Fruit fly (Drosophila melanogaster) whole organism, prepupa: ENCODE measurements around the gene CG14414.

ENCODE experiments used
- Blimp-1 ChIP-seq: fragments of 200-800 bp; sonication (Bioruptor generic); optimal IDR thresholded peaks from 3 replicates; lab custom pipeline; 2017; ENCODE audit warnings: missing biosample characterization, missing genetic modification characterization, mild to moderate bottlenecking, moderate library complexity, missing genetic modification reagents
- CG10631 ChIP-seq: fragments of 200-800 bp; sonication (Bioruptor generic); optimal IDR thresholded peaks from 2 replicates; lab custom pipeline; 2016; ENCODE audit warnings: missing biosample characterization, missing genetic modification characterization
- CG10669 ChIP-seq: fragments of 200-800 bp; sonication (Bioruptor generic); optimal IDR thresholded peaks from 3 replicates; lab custom pipeline; 2018; ENCODE audit warnings: missing biosample characterization, mild to moderate bottlenecking, missing genetic modification characterization, moderate library complexity
- CG11294 ChIP-seq: fragments of 200-800 bp; sonication (Bioruptor generic); IDR thresholded peaks from 2 replicates; pipeline ENCODE4 v1.3.6; 2022; ENCODE audit warnings: missing biosample characterization, missing genetic modification characterization
- CG11902 ChIP-seq: fragments of 200-800 bp; sonication (Bioruptor generic); optimal IDR thresholded peaks from 3 replicates; lab custom pipeline; 2016; ENCODE audit warnings: missing biosample characterization, missing genetic modification characterization
- CG15336 ChIP-seq: fragments of 200-800 bp; sonication (Bioruptor generic); IDR thresholded peaks from 2 replicates; pipeline ENCODE4 v1.3.6; 2022; ENCODE audit warnings: missing biosample characterization, missing genetic modification characterization
- CG1621 ChIP-seq: fragments of 200-800 bp; sonication (Bioruptor generic); optimal IDR thresholded peaks from 3 replicates; lab custom pipeline; 2018; ENCODE audit warnings: missing biosample characterization, mild to moderate bottlenecking, missing genetic modification characterization
- CG16779 ChIP-seq: fragments of 200-800 bp; sonication (Bioruptor generic); optimal IDR thresholded peaks from 3 replicates; lab custom pipeline; 2017; ENCODE audit warnings: missing biosample characterization, mild to moderate bottlenecking, missing genetic modification characterization
- CG32006 ChIP-seq: fragments of 200-800 bp; sonication (Bioruptor generic); optimal IDR thresholded peaks from 3 replicates; lab custom pipeline; 2017; ENCODE audit warnings: missing biosample characterization, mild to moderate bottlenecking, missing genetic modification characterization
- CG34406 ChIP-seq: fragments of 200-800 bp; sonication (Bioruptor generic); optimal IDR thresholded peaks from 3 replicates; lab custom pipeline; 2016; ENCODE audit warnings: missing biosample characterization, missing genetic modification characterization
- CG3919 ChIP-seq: fragments of 200-800 bp; sonication (Bioruptor generic); optimal IDR thresholded peaks from 3 replicates; lab custom pipeline; 2016; ENCODE audit warnings: missing biosample characterization, missing genetic modification characterization
- CG6163 ChIP-seq: fragments of 200-800 bp; sonication (Bioruptor generic); IDR thresholded peaks from 3 replicates; pipeline ENCODE4 v1.3.6; 2022; ENCODE audit warnings: missing biosample characterization, missing genetic modification characterization
- CG6276 ChIP-seq: fragments of 200-800 bp; sonication (Bioruptor generic); optimal IDR thresholded peaks from 2 replicates; lab custom pipeline; 2017; ENCODE audit warnings: missing biosample characterization, mild to moderate bottlenecking, missing genetic modification characterization
- CG6792 ChIP-seq: fragments of 200-800 bp; sonication (Bioruptor generic); optimal IDR thresholded peaks from 3 replicates; lab custom pipeline; 2016; ENCODE audit warnings: missing biosample characterization, missing genetic modification characterization
- CG6808 ChIP-seq: fragments of 200-800 bp; sonication (Bioruptor generic); optimal IDR thresholded peaks from 3 replicates; lab custom pipeline; 2017; ENCODE audit warnings: missing biosample characterization, missing genetic modification characterization, mild to moderate bottlenecking, moderate library complexity, missing genetic modification reagents
- CG6854 ChIP-seq: fragments of 200-800 bp; sonication (Bioruptor generic); optimal IDR thresholded peaks from 2 replicates; lab custom pipeline; 2017; ENCODE audit warnings: missing biosample characterization, mild to moderate bottlenecking, missing genetic modification characterization
- CG8119 ChIP-seq: fragments of 200-800 bp; sonication (Bioruptor generic); IDR thresholded peaks from 3 replicates; pipeline ENCODE4 v1.3.6; 2022; ENCODE audit warnings: missing biosample characterization, missing genetic modification characterization
- CG8319 ChIP-seq: fragments of 200-800 bp; sonication (Bioruptor generic); optimal IDR thresholded peaks from 3 replicates; lab custom pipeline; 2016; ENCODE audit warnings: missing biosample characterization, missing genetic modification characterization
- CG9139 ChIP-seq: fragments of 200-800 bp; sonication (Bioruptor generic); optimal IDR thresholded peaks from 3 replicates; lab custom pipeline; 2017; ENCODE audit warnings: missing biosample characterization, mild to moderate bottlenecking, missing genetic modification characterization
- Eip75B ChIP-seq: fragments of 200-800 bp; sonication (Bioruptor generic); optimal IDR thresholded peaks from 3 replicates; lab custom pipeline; 2016; ENCODE audit warnings: missing biosample characterization, missing genetic modification characterization
- Eip78C ChIP-seq: fragments of 200-800 bp; sonication (Bioruptor generic); peaks from one replicate; lab custom pipeline; 2016; ENCODE audit warnings: missing biosample characterization, missing genetic modification characterization
- Ets21C ChIP-seq: fragments of 200-800 bp; sonication (Bioruptor generic); optimal IDR thresholded peaks from 3 replicates; lab custom pipeline; 2016; ENCODE audit warnings: missing biosample characterization, missing genetic modification characterization
- Ets96B ChIP-seq: fragments of 200-800 bp; optimal IDR thresholded peaks from 2 replicates; lab custom pipeline; 2019; ENCODE audit warnings: missing biosample characterization, mild to moderate bottlenecking, missing genetic modification characterization, moderate library complexity
- Gug ChIP-seq: fragments of 200-800 bp; sonication (Bioruptor generic); IDR thresholded peaks from 2 replicates; pipeline ENCODE4 v1.3.6; 2022; ENCODE audit warnings: missing biosample characterization, missing genetic modification characterization
- Hr38 ChIP-seq: sonication (Bioruptor generic); optimal IDR thresholded peaks from 2 replicates; lab custom pipeline; 2016; ENCODE audit warnings: missing biosample characterization, missing genetic modification characterization
- Hr39 ChIP-seq: fragments of 200-800 bp; sonication (Bioruptor generic); optimal IDR thresholded peaks from 2 replicates; lab custom pipeline; 2016; ENCODE audit warnings: missing biosample characterization, missing genetic modification characterization
- Met ChIP-seq: fragments of 200-800 bp; sonication (Bioruptor generic); optimal IDR thresholded peaks from 3 replicates; lab custom pipeline; 2016; ENCODE audit warnings: missing biosample characterization, missing genetic modification characterization
- OdsH ChIP-seq: fragments of 200-800 bp; sonication (Bioruptor generic); optimal IDR thresholded peaks from 3 replicates; lab custom pipeline; 2016; ENCODE audit warnings: missing biosample characterization, missing genetic modification characterization
- Sox102F ChIP-seq: fragments of 200-800 bp; sonication (Bioruptor generic); optimal IDR thresholded peaks from 2 replicates; lab custom pipeline; 2016; ENCODE audit warnings: missing biosample characterization, mild to moderate bottlenecking, missing genetic modification characterization
- Sox14 ChIP-seq: fragments of 200-800 bp; sonication (Bioruptor generic); optimal IDR thresholded peaks from 3 replicates; lab custom pipeline; 2016; ENCODE audit warnings: missing biosample characterization, missing genetic modification characterization
- Sox15 ChIP-seq: fragments of 200-800 bp; sonication (Bioruptor generic); optimal IDR thresholded peaks from 3 replicates; lab custom pipeline; 2016; ENCODE audit warnings: missing biosample characterization, missing genetic modification characterization
- cyc ChIP-seq: fragments of 200-800 bp; sonication (Bioruptor generic); optimal IDR thresholded peaks from 3 replicates; lab custom pipeline; 2016; ENCODE audit warnings: missing biosample characterization, missing genetic modification characterization
- dac ChIP-seq: fragments of 200-800 bp; sonication (Bioruptor generic); optimal IDR thresholded peaks from 2 replicates; lab custom pipeline; 2017; ENCODE audit warnings: missing biosample characterization, mild to moderate bottlenecking, missing genetic modification characterization
- dsx ChIP-seq: fragments of 200-800 bp; optimal IDR thresholded peaks from 3 replicates; lab custom pipeline; 2019; ENCODE audit warnings: missing biosample characterization, mild to moderate bottlenecking, missing genetic modification characterization, moderate library complexity; ENCODE audit not compliant: poor library complexity, severe bottlenecking
- eg ChIP-seq: fragments of 200-800 bp; sonication (Bioruptor generic); IDR thresholded peaks from 3 replicates; pipeline ENCODE4 v1.3.6; 2022; ENCODE audit warnings: missing biosample characterization, missing genetic modification characterization
- esn ChIP-seq: fragments of 200-800 bp; sonication (Bioruptor generic); optimal IDR thresholded peaks from 2 replicates; lab custom pipeline; 2016; ENCODE audit warnings: missing biosample characterization, mild to moderate bottlenecking, missing genetic modification characterization, moderate library complexity
- fd85E ChIP-seq: fragments of 200-800 bp; sonication (Bioruptor generic); optimal IDR thresholded peaks from 3 replicates; lab custom pipeline; 2016; ENCODE audit warnings: missing biosample characterization, missing genetic modification characterization
- fkh ChIP-seq: fragments of 200-800 bp; sonication (Bioruptor generic); optimal IDR thresholded peaks from 3 replicates; lab custom pipeline; 2017; ENCODE audit warnings: missing biosample characterization, mild to moderate bottlenecking, missing genetic modification characterization, moderate library complexity
- lz ChIP-seq: fragments of 200-800 bp; sonication (Bioruptor generic); optimal IDR thresholded peaks from 3 replicates; lab custom pipeline; 2016; ENCODE audit warnings: missing biosample characterization, missing genetic modification characterization
- net ChIP-seq: fragments of 200-800 bp; sonication (Bioruptor generic); optimal IDR thresholded peaks from 3 replicates; lab custom pipeline; 2016; ENCODE audit warnings: missing biosample characterization, missing genetic modification characterization
- pdm3 ChIP-seq: fragments of 200-800 bp; sonication (Bioruptor generic); optimal IDR thresholded peaks from 3 replicates; lab custom pipeline; 2016; ENCODE audit warnings: missing biosample characterization, missing genetic modification characterization
- salr ChIP-seq, 2 experiments: fragments of 200-800 bp; sonication (Bioruptor generic); optimal IDR thresholded peaks; 3 replicates each; lab custom pipeline; 2016 to 2018; ENCODE audit warnings: missing biosample characterization in 2 of 2, missing genetic modification characterization in 2 of 2, mild to moderate bottlenecking in 1 of 2
- spab ChIP-seq: fragments of 200-800 bp; sonication (Bioruptor generic); optimal IDR thresholded peaks from 2 replicates; lab custom pipeline; 2017; ENCODE audit warnings: missing biosample characterization, mild to moderate bottlenecking, missing genetic modification characterization, missing genetic modification reagents
- ss ChIP-seq, 2 experiments: fragments of 200-800 bp; sonication (Bioruptor generic); optimal IDR thresholded peaks; 2 replicates in 1 of 2; 3 replicates in 1 of 2; lab custom pipeline; 2017 to 2018; ENCODE audit warnings: mild to moderate bottlenecking in 2 of 2, missing biosample characterization in 2 of 2, missing genetic modification characterization in 2 of 2, moderate library complexity in 1 of 2
- svp ChIP-seq: fragments of 200-800 bp; sonication (Bioruptor generic); peaks from one replicate; lab custom pipeline; 2016; ENCODE audit warnings: missing biosample characterization, missing genetic modification characterization

Gene CG14414

DNA sequence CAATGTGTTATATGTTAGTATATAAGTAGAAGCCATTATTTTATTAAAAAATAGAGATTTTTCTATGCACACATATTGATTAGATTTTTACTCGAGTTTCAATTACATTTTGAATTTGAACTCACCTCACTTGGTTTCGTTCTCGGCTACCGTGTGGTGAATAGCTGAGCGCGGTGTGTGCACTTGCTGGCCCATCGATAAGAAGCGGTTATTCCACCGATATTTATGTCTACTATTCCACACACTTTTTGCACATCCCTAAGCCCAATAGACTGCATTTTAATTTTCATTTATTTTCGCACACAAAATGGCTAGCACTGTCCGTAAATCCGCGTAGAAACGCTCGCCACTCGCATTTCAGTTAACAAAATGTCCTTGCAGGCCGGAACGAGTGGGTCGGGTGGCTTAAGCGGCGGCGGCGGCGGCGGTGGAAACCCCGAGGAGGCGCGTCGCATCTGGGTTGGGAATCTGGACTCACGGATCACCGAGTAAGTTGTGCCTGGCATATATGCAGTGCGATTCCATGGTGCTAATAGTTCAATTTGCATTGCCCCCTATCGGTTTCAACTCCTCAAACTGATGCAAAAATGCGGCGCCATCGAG lies at the start of gene CG14414:
Gene CG14414 (plus strand): TSS at position 242 of the 603 bp plus-strand sequence.
- TF ChIP-seq Sox14 (GFP tag; lab: Kevin White, UChicago) (peak; percentile 9), CG6854 (GFP tag; lab: Kevin White, UChicago) (no peak), cyc (GFP tag; lab: Kevin White, UChicago) (peak; percentile 16), esn (GFP tag; lab: Kevin White, UChicago) (peak; percentile 3), CG8119 (no peak), OdsH (GFP tag; lab: Kevin White, UChicago) (no peak), Eip78C (GFP tag; lab: Kevin White, UChicago) (peak; percentile 62), dsx (GFP tag; lab: Kevin White, UChicago) (no peak), CG3919 (GFP tag; lab: Kevin White, UChicago) (no peak), ss (GFP tag; optimal IDR thresholded peaks at IDR 0.05; lab: Kevin White, UChicago) (no peak), CG6163 (no peak), Hr38 (GFP tag; lab: Kevin White, UChicago) (no peak), fd85E (GFP tag; lab: Kevin White, UChicago) (no peak)

DNA sequence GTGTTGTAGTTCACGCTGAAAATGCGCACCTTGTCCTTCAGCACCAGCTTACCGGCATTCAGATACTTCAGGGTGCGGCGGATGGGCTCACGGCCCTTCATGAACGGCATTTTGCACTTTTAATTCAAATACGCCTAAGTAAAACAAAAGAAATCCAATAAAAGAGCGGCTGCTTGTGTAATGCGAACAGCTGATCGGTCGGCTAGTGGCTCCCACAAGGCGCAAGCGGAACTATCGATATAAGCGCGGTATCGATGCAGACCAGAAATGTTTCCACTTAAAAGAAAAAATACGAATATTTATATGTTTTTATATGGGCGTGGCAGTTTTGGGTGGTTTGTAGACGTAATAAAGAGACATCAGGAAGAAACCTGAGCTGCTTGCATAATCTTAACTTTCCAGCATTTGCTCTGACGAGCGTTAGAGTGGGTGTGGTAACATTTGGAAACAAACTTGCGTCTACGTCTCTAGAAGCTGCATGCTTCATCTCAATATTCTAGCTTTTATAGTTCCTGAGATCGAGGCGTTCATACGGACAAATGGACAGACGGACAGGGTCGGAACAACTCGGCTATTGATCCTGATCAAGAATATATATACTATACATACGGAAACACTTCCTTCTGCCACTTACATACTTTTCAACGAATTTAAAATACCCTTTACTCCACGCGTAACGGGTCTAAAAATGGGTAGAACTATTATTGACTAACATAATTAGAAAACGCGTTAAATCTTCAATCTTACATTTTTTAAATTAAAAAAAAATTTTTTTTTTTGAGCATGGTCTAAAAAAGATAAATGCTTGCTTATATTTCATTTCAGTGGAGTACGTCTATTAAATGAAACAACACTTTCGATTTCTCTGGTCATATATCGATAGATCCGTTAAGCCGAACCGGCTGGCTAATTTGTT lies 2.6 kb downstream of the CG14414 start, which contains the start of the genes mRpS25 and nmdyn-D6:
Gene mRpS25 (minus strand): TSS at position 199 of the 916 bp plus-strand sequence.
Gene nmdyn-D6 (plus strand): TSS at position 894 of the 916 bp plus-strand sequence.
- TF ChIP-seq CG10631 (GFP tag; lab: Kevin White, UChicago): peak; percentile 64
- peak; percentile 44; the same call in 1 of the 3 replicates for TF ChIP-seq eg (GFP tag; lab: Robert Waterston, UW)
- TF ChIP-seq net (GFP tag; lab: Kevin White, UChicago): no peak
- peak; percentile 44 for TF ChIP-seq pdm3 (GFP tag; lab: Kevin White, UChicago)
- peak; percentile 5 for TF ChIP-seq CG6276
- no peak for TF ChIP-seq Ets21C (GFP tag; lab: Kevin White, UChicago)
- peak; percentile 37 for TF ChIP-seq Sox15 (GFP tag; lab: Kevin White, UChicago)
- TF ChIP-seq CG1621: no peak
- TF ChIP-seq svp (GFP tag; lab: Kevin White, UChicago): peak; percentile 60
- TF ChIP-seq CG11294 (GFP tag; lab: Robert Waterston, UW): no peak
- TF ChIP-seq Ets96B (tag; lab: Kevin White, UChicago): peak; percentile 23
- TF ChIP-seq OdsH (GFP tag; lab: Kevin White, UChicago): peak; percentile 53
- TF ChIP-seq fkh (GFP tag; lab: Kevin White, UChicago): no peak
- peak; percentile 41 for TF ChIP-seq Hr39 (GFP tag; lab: Kevin White, UChicago)
- TF ChIP-seq CG32006 (GFP tag; lab: Kevin White, UChicago): peak; percentile 65
- 0 out of 2 replicates have a peak, but pooled peaks have one; percentile 31 for TF ChIP-seq Gug (GFP tag; lab: Robert Waterston, UW)
- no peak for TF ChIP-seq CG6792
- TF ChIP-seq CG8119: peak; percentile 32; the same call in 1 of the 3 replicates
- no peak for TF ChIP-seq CG8319
- peak; percentile 48 for TF ChIP-seq esn (GFP tag; lab: Kevin White, UChicago)
- no peak for TF ChIP-seq CG9139 (GFP tag; lab: Kevin White, UChicago)
- peak; percentile 18 for TF ChIP-seq Eip75B (GFP tag; lab: Kevin White, UChicago)
- peak; percentile 6 for TF ChIP-seq CG10669 (GFP tag; lab: Kevin White, UChicago)
- peak; percentile 22 for TF ChIP-seq CG34406 (GFP tag; lab: Kevin White, UChicago)
- TF ChIP-seq CG16779 (tag; lab: Kevin White, UChicago): no peak
- no peak for TF ChIP-seq CG6808 (GFP tag; lab: Kevin White, UChicago)
- peak; percentile 53 for TF ChIP-seq cyc (GFP tag; lab: Kevin White, UChicago)
- TF ChIP-seq CG15336 (GFP tag; lab: Robert Waterston, UW): peak; percentile 36
- no peak for TF ChIP-seq Hr38 (GFP tag; lab: Kevin White, UChicago)
- peak; percentile 21 for TF ChIP-seq CG3919 (GFP tag; lab: Kevin White, UChicago)
- no peak for TF ChIP-seq CG6854 (GFP tag; lab: Kevin White, UChicago)
- peak; percentile 15 for TF ChIP-seq CG11902 (GFP tag; lab: Kevin White, UChicago)
- TF ChIP-seq salr (GFP tag; optimal IDR thresholded peaks at IDR 0.05; lab: Kevin White, UChicago): peak in 1 of 2 experiments; percentile 43
- TF ChIP-seq Met: peak; percentile 29
- TF ChIP-seq dac: no peak
- peak; percentile 60 for TF ChIP-seq Blimp-1 (GFP tag; lab: Kevin White, UChicago)
- TF ChIP-seq fd85E (GFP tag; lab: Kevin White, UChicago): no peak
- no peak for TF ChIP-seq ss (GFP tag; optimal IDR thresholded peaks at IDR 0.05; lab: Kevin White, UChicago)
- no peak for TF ChIP-seq spab
- peak; percentile 46 for TF ChIP-seq lz (GFP tag; lab: Kevin White, UChicago)
- TF ChIP-seq Sox102F (GFP tag; lab: Kevin White, UChicago): no peak
